Worm (Caenorhabditis elegans): ENCODE data around the gene wsp-1.

- no peak for TF ChIP-seq ama-1 (optimal IDR thresholded peaks at IDR 0.05)
- no peak for TF ChIP-seq ztf-11 (tag; optimal IDR thresholded peaks at IDR 0.05)
- no peak for TF ChIP-seq nhr-85 (tag)
- TF ChIP-seq mep-1 (tag; optimal IDR thresholded peaks at IDR 0.05) = no peak
- TF ChIP-seq unc-62 (GFP tag; optimal IDR thresholded peaks at IDR 0.05) = no peak
- TF ChIP-seq nhr-237 (tag; optimal IDR thresholded peaks at IDR 0.05) = no peak
Measured at ce11 chrIV:8168660-8169059, 30.1 kb downstream of the wsp-1 start, which contains the start of gene clec-52.
